Worm (Caenorhabditis elegans): ENCODE results near the gene swt-4.
A peak's percentile ranks its signal among the peaks of the same experiment; 100 is the strongest.

swt-4 gene

DNA sequence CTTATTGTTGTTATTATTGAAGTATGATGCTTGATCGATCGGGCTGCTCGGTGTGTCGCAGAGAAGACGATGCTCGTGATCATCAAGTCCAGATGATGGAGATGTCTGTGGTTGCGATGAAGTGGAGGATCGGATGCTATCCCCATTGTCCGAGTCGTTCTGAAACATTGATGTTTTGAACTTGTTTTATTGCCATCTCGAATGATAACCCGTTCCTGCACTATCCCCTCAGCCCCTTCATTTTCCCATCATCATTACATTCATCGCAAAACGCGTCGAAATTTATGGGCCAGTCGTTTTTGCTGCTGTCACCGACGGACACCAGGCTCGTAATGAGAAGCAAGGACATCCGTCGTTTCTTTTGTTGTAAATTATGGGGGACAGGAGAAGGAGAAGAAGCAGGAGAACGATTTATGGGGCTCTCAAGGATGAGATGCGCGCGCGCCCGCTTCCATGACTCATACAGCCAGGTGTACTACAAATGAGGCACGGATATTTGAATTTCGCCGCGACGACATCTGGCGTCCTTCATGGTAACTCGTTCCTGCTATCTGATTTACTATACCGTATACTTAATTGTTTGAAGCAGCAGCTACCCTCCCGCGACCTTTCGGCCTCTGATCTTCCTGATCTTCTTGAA is 3.0 kb upstream of the swt-4 start:
- peak; percentile 12 for TF ChIP-seq egl-5 (tag; optimal IDR thresholded peaks at IDR 0.05)
- TF ChIP-seq zag-1 (tag; optimal IDR thresholded peaks at IDR 0.05): no peak
- TF ChIP-seq ama-1 (optimal IDR thresholded peaks at IDR 0.05): peak; percentile 52
- TF ChIP-seq elt-3 (tag; optimal IDR thresholded peaks at IDR 0.05): no peak
- TF ChIP-seq nhr-25 (tag; optimal IDR thresholded peaks at IDR 0.05): peak; percentile 20
- no peak for TF ChIP-seq unc-62 (GFP tag; optimal IDR thresholded peaks at IDR 0.05)

DNA sequence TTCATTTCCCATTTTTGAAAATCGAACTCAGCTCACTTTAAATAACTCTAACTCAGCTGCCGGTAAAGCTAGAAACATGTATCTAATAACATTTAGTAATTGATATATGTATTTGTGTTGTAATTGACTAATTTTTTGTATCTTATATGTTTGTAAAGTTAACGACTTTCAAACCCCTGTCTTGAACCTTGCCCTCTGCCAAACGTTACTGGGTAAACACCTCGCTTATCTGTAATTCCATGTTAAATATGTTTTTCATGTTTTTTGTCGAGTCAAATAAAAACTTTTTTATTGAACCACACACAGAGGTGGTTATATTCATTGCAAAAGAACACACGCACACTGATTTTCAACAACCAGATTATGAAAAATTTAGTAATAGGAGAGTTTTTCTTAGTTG is 852 bp upstream of the swt-4 start:
- TF ChIP-seq pha-4 (tag; optimal IDR thresholded peaks at IDR 0.05): peak; percentile 48
- no peak for TF ChIP-seq fkh-2 (tag; optimal IDR thresholded peaks at IDR 0.05)
- peak; percentile 3 for TF ChIP-seq lsy-12 (tag; optimal IDR thresholded peaks at IDR 0.05)

DNA sequence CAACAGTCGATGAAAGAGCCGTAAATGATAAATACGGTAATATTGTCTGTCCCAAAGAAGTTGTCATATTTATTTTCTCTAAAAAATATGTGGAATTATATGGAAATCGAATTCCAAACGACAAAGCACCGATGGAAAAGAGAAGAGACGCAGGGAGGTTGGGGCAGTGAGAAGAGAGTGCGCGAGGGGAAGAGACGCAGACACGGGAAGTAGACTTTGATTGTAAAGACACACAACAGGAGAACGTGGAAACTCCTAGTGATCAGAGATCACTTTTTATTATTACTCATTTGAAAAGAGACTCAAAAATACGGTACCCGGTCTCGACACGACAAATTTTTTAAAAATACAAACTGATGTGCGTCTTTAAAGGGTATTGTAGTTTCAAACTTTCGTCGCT is 583 bp downstream of the swt-4 start:
- TF ChIP-seq fkh-10 (GFP tag; optimal IDR thresholded peaks at IDR 0.05) (no peak), egl-27 (tag; optimal IDR thresholded peaks at IDR 0.05) (no peak), pqm-1 (tag; optimal IDR thresholded peaks at IDR 0.05) (peak; percentile 39), eor-1 (tag; optimal IDR thresholded peaks at IDR 0.05) (no peak), aly-2 (tag; optimal IDR thresholded peaks at IDR 0.05) (no peak), nhr-23 (tag; optimal IDR thresholded peaks at IDR 0.05) (peak; percentile 16), ama-1 (optimal IDR thresholded peaks at IDR 0.05) (no peak), lsy-12 (tag; optimal IDR thresholded peaks at IDR 0.05) (no peak), pha-4 (tag; optimal IDR thresholded peaks at IDR 0.05) (peak; percentile 71), ceh-9 (tag; optimal IDR thresholded peaks at IDR 0.05) (no peak), hmg-11 (tag; optimal IDR thresholded peaks at IDR 0.05) (peak; percentile 76), mdl-1 (tag; optimal IDR thresholded peaks at IDR 0.05) (peak; percentile 30), sea-2 (GFP tag; optimal IDR thresholded peaks at IDR 0.05) (no peak), nhr-67 (tag; optimal IDR thresholded peaks at IDR 0.05) (no peak), ztf-4 (tag; optimal IDR thresholded peaks at IDR 0.05) (no peak), unc-62 (GFP tag; optimal IDR thresholded peaks at IDR 0.05) (no peak), fkh-2 (tag; optimal IDR thresholded peaks at IDR 0.05) (no peak), unc-39 (tag; optimal IDR thresholded peaks at IDR 0.05) (no peak), skn-1 (tag; optimal IDR thresholded peaks at IDR 0.05) (no peak), nhr-77 (tag; optimal IDR thresholded peaks at IDR 0.05) (no peak), zag-1 (tag; optimal IDR thresholded peaks at IDR 0.05) (no peak), lin-39 (tag; optimal IDR thresholded peaks at IDR 0.05) (no peak), nhr-76 (tag; optimal IDR thresholded peaks at IDR 0.05) (no peak), nhr-25 (tag; optimal IDR thresholded peaks at IDR 0.05) (no peak), ZK546.5 (tag; optimal IDR thresholded peaks at IDR 0.05) (no peak), ztf-11 (tag; optimal IDR thresholded peaks at IDR 0.05) (no peak), nhr-28 (tag; optimal IDR thresholded peaks at IDR 0.05) (no peak), R02D3.7 (tag; optimal IDR thresholded peaks at IDR 0.05) (no peak), nfya-1 (tag; optimal IDR thresholded peaks at IDR 0.05; ENCODE audit: insufficient read depth) (peak; percentile 60), nhr-43 (tag; optimal IDR thresholded peaks at IDR 0.05; ENCODE audit: poor library complexity, severe bottlenecking) (peak; percentile 22), nhr-11 (tag; optimal IDR thresholded peaks at IDR 0.05) (no peak), elt-3 (tag; optimal IDR thresholded peaks at IDR 0.05) (no peak), tbx-2 (tag; optimal IDR thresholded peaks at IDR 0.05) (no peak), elt-2 (tag; optimal IDR thresholded peaks at IDR 0.05) (peak; percentile 52), jun-1 (tag; optimal IDR thresholded peaks at IDR 0.05) (no peak), ceh-16 (tag; optimal IDR thresholded peaks at IDR 0.05) (no peak), elt-1 (tag; optimal IDR thresholded peaks at IDR 0.05) (no peak), lin-15B (tag; optimal IDR thresholded peaks at IDR 0.05) (no peak)

DNA sequence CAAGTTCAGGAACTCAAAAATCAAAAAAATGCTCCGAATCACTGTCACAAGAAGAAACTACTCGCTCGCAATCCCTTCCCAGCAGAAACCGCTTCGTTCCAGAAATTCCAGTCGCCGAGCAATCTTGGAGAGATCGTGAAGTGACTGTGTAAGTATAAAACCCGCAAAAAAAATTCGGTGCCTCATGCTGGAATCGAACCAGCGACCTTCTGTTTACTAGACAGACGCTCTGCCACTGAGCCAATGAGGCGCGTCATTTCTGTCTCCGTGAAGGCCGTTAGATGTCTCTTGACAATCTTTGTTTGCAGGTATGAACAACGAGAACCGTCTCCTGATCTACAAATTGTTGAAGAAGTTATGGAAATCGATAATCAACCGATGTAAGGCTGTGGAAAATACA is 4.4 kb downstream of the swt-4 start:
- TF ChIP-seq lin-15B (tag; optimal IDR thresholded peaks at IDR 0.05): no peak
- TF ChIP-seq hmg-11 (tag; optimal IDR thresholded peaks at IDR 0.05): peak; percentile 60
- peak; percentile 53 for TF ChIP-seq nfya-1 (tag; optimal IDR thresholded peaks at IDR 0.05; ENCODE audit: insufficient read depth)
- TF ChIP-seq elt-2 (tag; optimal IDR thresholded peaks at IDR 0.05): peak; percentile 6
- no peak for TF ChIP-seq egl-27 (tag; optimal IDR thresholded peaks at IDR 0.05)
- peak; percentile 61 for TF ChIP-seq pha-4 (tag; optimal IDR thresholded peaks at IDR 0.05)
- peak; percentile 26 for TF ChIP-seq nhr-43 (tag; optimal IDR thresholded peaks at IDR 0.05; ENCODE audit: poor library complexity, severe bottlenecking)
- TF ChIP-seq ceh-9 (tag; optimal IDR thresholded peaks at IDR 0.05): no peak
- peak; percentile 59 for TF ChIP-seq lsy-12 (tag; optimal IDR thresholded peaks at IDR 0.05)
- TF ChIP-seq ZK546.5 (tag; optimal IDR thresholded peaks at IDR 0.05): no peak
- no peak for TF ChIP-seq elt-1 (tag; optimal IDR thresholded peaks at IDR 0.05)
- TF ChIP-seq nhr-23 (tag; optimal IDR thresholded peaks at IDR 0.05): peak; percentile 4
- no peak for TF ChIP-seq sea-2 (GFP tag; optimal IDR thresholded peaks at IDR 0.05)
- TF ChIP-seq nhr-25 (tag; optimal IDR thresholded peaks at IDR 0.05): peak; percentile 19
- TF ChIP-seq lin-39 (tag; optimal IDR thresholded peaks at IDR 0.05): peak; percentile 9
- no peak for TF ChIP-seq nhr-76 (tag; optimal IDR thresholded peaks at IDR 0.05)
- TF ChIP-seq nhr-67 (tag; optimal IDR thresholded peaks at IDR 0.05): no peak

Data from whole organism, L3 larva.